Fruit fly (Drosophila melanogaster): ENCODE measurements around the gene Rnmt.

The Rnmt gene

dm6 chr2L:15009703-15010102, at the start of gene Rnmt, which contains the start of gene THG:
TSS of gene Rnmt (plus strand) at chr2L:15009939.
TSS of gene THG (minus strand) at chr2L:15009724.
- TF ChIP-seq ttk (optimal IDR thresholded peaks at IDR 0.05) = no peak
- TF ChIP-seq psq (optimal IDR thresholded peaks at IDR 0.05) = no peak
- no peak for TF ChIP-seq insv (optimal IDR thresholded peaks at IDR 0.05)
- no peak for TF ChIP-seq h (optimal IDR thresholded peaks at IDR 0.05)
- no peak for TF ChIP-seq Myc (optimal IDR thresholded peaks at IDR 0.05)
- no peak for TF ChIP-seq Sin3A (optimal IDR thresholded peaks at IDR 0.05)

DNA sequence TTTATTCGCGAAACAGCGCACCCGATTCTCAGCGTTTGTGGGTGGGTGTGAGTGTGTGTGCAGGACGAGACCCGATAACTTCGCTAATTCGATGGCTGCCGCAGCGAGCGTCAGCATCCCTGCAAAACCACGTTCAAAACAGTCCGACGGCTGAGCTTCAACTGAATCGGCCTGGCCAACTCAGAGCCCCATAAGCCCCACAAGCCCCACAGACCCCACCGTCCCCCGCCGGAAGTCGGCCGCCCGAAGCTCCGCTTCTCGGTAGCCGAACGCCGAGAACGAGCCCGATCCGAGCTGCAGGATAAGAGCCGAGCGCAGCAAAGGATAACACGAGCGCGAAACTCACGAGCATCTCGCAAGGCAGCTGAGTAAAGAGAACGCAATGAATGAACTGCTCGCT, 37.6 kb upstream of the Rnmt start, which contains the start of gene side-II:
TSS of gene side-II (minus strand) at position 168 of the 400 bp plus-strand sequence.
- TF ChIP-seq Sin3A (optimal IDR thresholded peaks at IDR 0.05) (no peak), Myc (optimal IDR thresholded peaks at IDR 0.05) (no peak), h (optimal IDR thresholded peaks at IDR 0.05) (no peak), psq (optimal IDR thresholded peaks at IDR 0.05) (no peak), insv (optimal IDR thresholded peaks at IDR 0.05) (no peak), ttk (optimal IDR thresholded peaks at IDR 0.05) (no peak)

dm6 chr2L:14972836-14973235, 36.9 kb upstream of the Rnmt start:
- TF ChIP-seq insv (optimal IDR thresholded peaks at IDR 0.05) = no peak
- TF ChIP-seq psq (optimal IDR thresholded peaks at IDR 0.05) = no peak
- no peak for TF ChIP-seq Myc (optimal IDR thresholded peaks at IDR 0.05)
- TF ChIP-seq Sin3A (optimal IDR thresholded peaks at IDR 0.05) = no peak
- TF ChIP-seq ttk (optimal IDR thresholded peaks at IDR 0.05) = no peak
- no peak for TF ChIP-seq h (optimal IDR thresholded peaks at IDR 0.05)

- TF ChIP-seq h (optimal IDR thresholded peaks at IDR 0.05) = no peak
- TF ChIP-seq Myc (optimal IDR thresholded peaks at IDR 0.05) = no peak
- TF ChIP-seq insv (optimal IDR thresholded peaks at IDR 0.05) = no peak
- TF ChIP-seq ttk (optimal IDR thresholded peaks at IDR 0.05) = no peak
- no peak for TF ChIP-seq psq (optimal IDR thresholded peaks at IDR 0.05)
- TF ChIP-seq Sin3A (optimal IDR thresholded peaks at IDR 0.05) = no peak
Measured at dm6 chr2L:14992889-14993288, 16.9 kb upstream of the Rnmt start.

dm6 chr2L:14994834-14995506, 14.8 kb upstream of the Rnmt start:
- TF ChIP-seq h (optimal IDR thresholded peaks at IDR 0.05) (no peak), ttk (optimal IDR thresholded peaks at IDR 0.05) (no peak), insv (optimal IDR thresholded peaks at IDR 0.05) (no peak), Sin3A (optimal IDR thresholded peaks at IDR 0.05) (no peak), Myc (optimal IDR thresholded peaks at IDR 0.05) (no peak), psq (optimal IDR thresholded peaks at IDR 0.05) (no peak)

DNA sequence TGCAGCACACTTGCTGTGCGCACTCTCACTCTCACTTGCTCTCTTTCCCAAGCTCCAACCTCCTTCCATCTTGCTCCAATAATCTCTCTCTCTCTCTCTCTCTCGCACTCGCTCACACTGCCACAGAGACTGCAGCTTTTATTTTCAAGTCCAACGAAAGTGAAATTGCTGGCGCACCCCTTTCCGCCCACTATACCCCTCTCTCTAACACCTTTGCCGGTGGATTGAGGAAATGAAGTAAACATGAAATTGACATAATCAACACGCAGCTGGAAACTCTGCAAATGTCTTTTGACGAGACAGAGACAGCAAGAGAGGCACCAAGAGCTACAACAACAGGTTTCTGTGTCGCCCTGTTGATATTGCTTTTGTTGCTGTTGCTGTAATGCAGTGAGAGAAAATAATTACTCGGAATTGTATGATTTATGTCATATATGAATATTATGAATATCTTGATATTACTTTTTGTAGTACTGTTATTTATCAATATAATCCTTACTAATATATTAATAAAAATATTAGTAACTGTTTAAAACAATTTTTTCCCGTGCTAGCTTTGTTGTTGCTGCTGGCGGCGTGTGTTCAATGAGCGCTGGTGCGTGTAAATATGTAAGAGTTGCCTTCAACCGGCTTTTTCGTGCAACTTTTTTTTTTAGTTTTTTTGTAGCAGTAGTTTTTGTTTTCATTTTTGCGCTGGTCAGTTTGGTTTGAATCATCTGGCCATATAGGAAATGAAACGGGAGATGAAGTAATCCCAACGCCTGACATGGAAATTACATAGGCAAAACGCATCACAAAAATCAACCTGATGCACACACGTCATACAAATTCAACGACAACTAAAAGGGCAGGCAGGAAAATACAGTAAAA, 13.9 kb upstream of the Rnmt start:
- no peak for TF ChIP-seq ttk (optimal IDR thresholded peaks at IDR 0.05)
- no peak for TF ChIP-seq Sin3A (optimal IDR thresholded peaks at IDR 0.05)

DNA sequence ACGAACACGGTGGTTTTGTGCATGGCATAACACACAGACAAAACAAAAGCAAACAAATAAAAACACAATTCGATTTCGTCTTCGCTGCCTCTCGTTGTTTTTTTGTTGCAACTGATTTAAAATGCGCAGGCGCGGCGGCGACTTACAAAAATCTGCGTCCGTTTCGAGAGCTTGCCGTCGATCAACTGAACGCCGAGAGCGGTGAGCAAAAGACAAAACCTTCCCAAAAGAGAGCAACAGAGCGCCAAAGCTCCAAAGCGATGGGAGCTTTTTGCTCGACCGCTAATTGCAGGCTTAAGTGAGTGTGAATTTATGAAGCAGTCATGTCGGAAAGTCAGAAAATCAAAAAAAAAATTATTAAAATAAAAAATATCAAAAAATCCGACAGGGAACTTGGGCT, 12.4 kb upstream of the Rnmt start, which contains the start of gene mol:
TSS of gene mol (minus strand) at position 190 of the 400 bp plus-strand sequence.
- no peak for TF ChIP-seq Myc (optimal IDR thresholded peaks at IDR 0.05)
- no peak for TF ChIP-seq h (optimal IDR thresholded peaks at IDR 0.05)
- no peak for TF ChIP-seq insv (optimal IDR thresholded peaks at IDR 0.05)
- no peak for TF ChIP-seq ttk (optimal IDR thresholded peaks at IDR 0.05)
- no peak for TF ChIP-seq Sin3A (optimal IDR thresholded peaks at IDR 0.05)
- TF ChIP-seq psq (optimal IDR thresholded peaks at IDR 0.05) = no peak

DNA sequence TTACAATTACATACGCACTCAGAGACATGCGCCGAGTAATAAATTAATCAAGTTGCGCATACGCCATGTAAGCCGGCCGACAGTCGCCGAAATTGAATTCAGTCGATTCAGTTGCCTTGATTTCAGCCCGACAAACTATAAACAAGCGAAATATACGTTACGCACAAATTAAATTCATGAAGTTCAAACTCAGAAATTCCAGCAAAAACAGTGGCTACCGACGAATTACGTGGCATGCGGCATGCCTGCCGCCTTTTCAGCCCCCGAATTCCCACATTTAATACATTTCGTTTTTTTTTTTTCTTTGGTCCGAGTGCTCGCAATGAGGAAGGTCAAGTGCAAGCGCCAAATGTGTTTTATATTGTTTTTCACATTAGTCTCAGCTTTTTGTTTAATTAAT, 9.4 kb upstream of the Rnmt start:
- TF ChIP-seq Myc (optimal IDR thresholded peaks at IDR 0.05) (no peak), insv (optimal IDR thresholded peaks at IDR 0.05) (no peak), psq (optimal IDR thresholded peaks at IDR 0.05) (no peak), h (optimal IDR thresholded peaks at IDR 0.05) (no peak), Sin3A (optimal IDR thresholded peaks at IDR 0.05) (no peak)

DNA sequence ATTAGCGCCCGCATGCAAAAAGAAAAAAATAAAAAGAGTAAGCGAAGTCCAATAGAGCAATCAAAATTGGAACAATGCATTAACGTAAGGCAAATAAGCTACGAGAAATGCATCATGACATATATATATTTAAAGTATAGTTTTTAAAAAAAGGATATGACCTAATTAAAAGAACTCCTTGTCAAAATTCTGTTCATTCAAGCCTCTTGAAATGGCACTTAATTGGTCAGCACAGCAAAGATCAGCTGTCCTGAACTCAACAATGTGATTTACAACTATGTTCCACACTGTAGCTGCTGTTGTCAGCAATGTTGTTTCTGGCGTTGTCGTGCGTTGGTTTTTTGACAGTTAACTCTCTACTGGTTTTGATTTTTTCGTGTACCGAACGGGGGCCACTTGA, 7.9 kb upstream of the Rnmt start:
- TF ChIP-seq ttk (optimal IDR thresholded peaks at IDR 0.05) (no peak), Myc (optimal IDR thresholded peaks at IDR 0.05) (no peak), Sin3A (optimal IDR thresholded peaks at IDR 0.05) (no peak), h (optimal IDR thresholded peaks at IDR 0.05) (no peak), psq (optimal IDR thresholded peaks at IDR 0.05) (no peak), insv (optimal IDR thresholded peaks at IDR 0.05) (no peak)

dm6 chr2L:15005505-15005904, 4.2 kb upstream of the Rnmt start, which contains the start of gene DCTN5-p25:
TSS of gene DCTN5-p25 (plus strand) at chr2L:15005733.
- TF ChIP-seq psq (optimal IDR thresholded peaks at IDR 0.05) (no peak), insv (optimal IDR thresholded peaks at IDR 0.05) (no peak), Sin3A (optimal IDR thresholded peaks at IDR 0.05) (no peak), Myc (optimal IDR thresholded peaks at IDR 0.05) (no peak), ttk (optimal IDR thresholded peaks at IDR 0.05) (no peak), h (optimal IDR thresholded peaks at IDR 0.05) (no peak)

- no peak for TF ChIP-seq ttk (optimal IDR thresholded peaks at IDR 0.05)
Measured at dm6 chr2L:15007331-15007863, 2.3 kb upstream of the Rnmt start, which contains the start of the genes Ankrd49 and NC2beta. TSS of gene Ankrd49 (minus strand) at chr2L:15007431. TSS of gene NC2beta (plus strand) at chr2L:15007813.

- no peak for TF ChIP-seq Sin3A (optimal IDR thresholded peaks at IDR 0.05)
- TF ChIP-seq Myc (optimal IDR thresholded peaks at IDR 0.05) = no peak
- TF ChIP-seq h (optimal IDR thresholded peaks at IDR 0.05) = no peak
- TF ChIP-seq insv (optimal IDR thresholded peaks at IDR 0.05) = no peak
- no peak for TF ChIP-seq psq (optimal IDR thresholded peaks at IDR 0.05)
- TF ChIP-seq ttk (optimal IDR thresholded peaks at IDR 0.05) = no peak
Measured at dm6 chr2L:15008034-15008433, 1.7 kb upstream of the Rnmt start.
